Fruit fly (Drosophila melanogaster): Measurements from ENCODE around the gene DAAM.

DNA sequence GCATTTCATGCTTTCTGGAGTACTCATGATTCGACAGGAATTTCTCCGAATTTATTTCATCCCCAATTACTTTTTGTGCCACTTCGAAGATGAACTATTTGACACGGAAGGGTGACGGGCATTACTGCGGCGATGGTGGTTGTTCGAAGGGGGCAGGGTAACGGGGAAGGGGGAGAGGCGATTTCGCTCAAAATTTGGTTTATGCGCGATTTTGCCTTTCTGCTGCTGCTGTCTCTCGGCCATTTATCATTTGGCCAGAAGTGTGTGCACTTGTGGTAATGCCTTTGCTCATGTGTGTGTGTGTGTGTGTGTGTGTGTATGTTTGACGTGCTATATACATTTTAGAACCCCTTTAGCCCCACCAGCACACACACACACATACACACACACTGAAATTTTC, 69.2 kb downstream of the DAAM start:
- TF ChIP-seq sage (GFP tag; optimal IDR thresholded peaks at IDR 0.05) (no peak), usp (GFP tag; optimal IDR thresholded peaks at IDR 0.05) (no peak), Hnf4 (GFP tag; optimal IDR thresholded peaks at IDR 0.05) (no peak), OdsH (GFP tag; optimal IDR thresholded peaks at IDR 0.05) (no peak), rgr (GFP tag; optimal IDR thresholded peaks at IDR 0.05) (no peak), ey (GFP tag; optimal IDR thresholded peaks at IDR 0.05) (no peak), psq (GFP tag; optimal IDR thresholded peaks at IDR 0.05) (peak; percentile 22), dmrt93B (GFP tag; optimal IDR thresholded peaks at IDR 0.05) (no peak), dsf (GFP tag; optimal IDR thresholded peaks at IDR 0.05; ENCODE audit: borderline replicate concordance) (no peak), Dfd (GFP tag; optimal IDR thresholded peaks at IDR 0.05) (no peak)
